Worm (Caenorhabditis elegans): ENCODE results near the gene ZK1240.9.

- no peak for TF ChIP-seq nhr-80 (tag; optimal IDR thresholded peaks at IDR 0.05)
- no peak for TF ChIP-seq D2030.7 (GFP tag; IDR thresholded peaks at IDR 0.05)
- TF ChIP-seq ztf-3 (GFP tag; optimal IDR thresholded peaks at IDR 0.05): no peak
- no peak for TF ChIP-seq unc-62 (GFP tag; optimal IDR thresholded peaks at IDR 0.05)
- TF ChIP-seq madf-3 (GFP tag; IDR thresholded peaks at IDR 0.05): no peak
- no peak for TF ChIP-seq snpc-4 (GFP tag; optimal IDR thresholded peaks at IDR 0.05)
- no peak for TF ChIP-seq snpc-4 (tag; optimal IDR thresholded peaks at IDR 0.05)
- TF ChIP-seq aptf-3 (GFP tag; IDR thresholded peaks at IDR 0.05): no peak
- no peak for TF ChIP-seq Y67H2A.10 (GFP tag; conservative IDR thresholded peaks at IDR 0.05)
- TF ChIP-seq nfyb-1 (GFP tag; IDR thresholded peaks at IDR 0.05): no peak
- no peak for TF ChIP-seq chd-7 (tag; optimal IDR thresholded peaks at IDR 0.05)
- no peak for TF ChIP-seq snpc-3.4 (tag; optimal IDR thresholded peaks at IDR 0.05)
- no peak for TF ChIP-seq let-607 (tag; optimal IDR thresholded peaks at IDR 0.05)
- TF ChIP-seq him-1 (tag; optimal IDR thresholded peaks at IDR 0.05): no peak
- no peak for TF ChIP-seq nhr-90 (tag; optimal IDR thresholded peaks at IDR 0.05)
These were observed 35.0 kb downstream of the ZK1240.9 start, which contains the start of gene F43C11.3 for ce11 chrII:2353012-2353411.

Data from whole organism, young adult.